Worm (Caenorhabditis elegans): Measurements from ENCODE around the gene F59B10.6.

Gene F59B10.6

ce11 chrII:10502491-10503063 is 21.7 kb downstream of the F59B10.6 start, which contains the start of gene myrf-1 (continued):
- TF ChIP-seq hlh-11 (tag; optimal IDR thresholded peaks at IDR 0.05) (peak; percentile 98), skn-1 (tag; optimal IDR thresholded peaks at IDR 0.05) (no peak), lin-38 (GFP tag; IDR thresholded peaks at IDR 0.05) (peak; percentile 63), egl-43 (GFP tag; IDR thresholded peaks at IDR 0.05) (peak; percentile 91), ceh-28 (tag; optimal IDR thresholded peaks at IDR 0.05) (no peak), ceh-82 (tag; optimal IDR thresholded peaks at IDR 0.05) (no peak), zfp-2 (tag; optimal IDR thresholded peaks at IDR 0.05) (peak; percentile 10), ztf-7 (tag; optimal IDR thresholded peaks at IDR 0.05) (peak; percentile 36), ces-1 (GFP tag; optimal IDR thresholded peaks at IDR 0.05) (no peak), F44E2.7 (GFP tag; IDR thresholded peaks at IDR 0.05) (no peak), mep-1 (tag; optimal IDR thresholded peaks at IDR 0.05) (peak; percentile 91), cey-2 (tag; optimal IDR thresholded peaks at IDR 0.05; ENCODE audit: borderline replicate concordance, insufficient read depth) (no peak), nhr-25 (tag; optimal IDR thresholded peaks at IDR 0.05; ENCODE audit: borderline replicate concordance, insufficient read depth) (peak; percentile 89), snpc-1.2 (GFP tag; IDR thresholded peaks at IDR 0.05) (no peak), duxl-1 (tag; optimal IDR thresholded peaks at IDR 0.05; ENCODE audit: poor library complexity) (no peak), lir-3 (tag; optimal IDR thresholded peaks at IDR 0.05) (peak; percentile 16), fos-1 (tag; optimal IDR thresholded peaks at IDR 0.05) (no peak), nhr-11 (tag; optimal IDR thresholded peaks at IDR 0.05) (peak; percentile 95), mdl-1 (tag; optimal IDR thresholded peaks at IDR 0.05) (peak; percentile 59 to 92), lin-39 (tag; optimal IDR thresholded peaks at IDR 0.05) (no peak), vab-7 (GFP tag; IDR thresholded peaks at IDR 0.05) (peak; percentile 64; the same call in 1 of the 2 replicates), daf-19 (GFP tag; conservative IDR thresholded peaks at IDR 0.05) (no peak), Y5F2A.4 (GFP tag; optimal IDR thresholded peaks at IDR 0.05) (no peak), tag-97 (GFP tag; IDR thresholded peaks at IDR 0.05) (no peak), nhr-111 (GFP tag; optimal IDR thresholded peaks at IDR 0.05) (no peak), zfp-3 (GFP tag; conservative IDR thresholded peaks at IDR 0.05) (no peak), zag-1 (tag; optimal IDR thresholded peaks at IDR 0.05) (no peak), php-3 (GFP tag; IDR thresholded peaks at IDR 0.05) (peak; percentile 60; the same call in 1 of the 2 replicates), F10B5.3 (tag; optimal IDR thresholded peaks at IDR 0.05) (peak; percentile 55), nhr-102 (tag; optimal IDR thresholded peaks at IDR 0.05) (peak; percentile 63), mes-2 (tag; optimal IDR thresholded peaks at IDR 0.05; ENCODE audit: poor library complexity, severe bottlenecking) (peak; percentile 81), unc-130 (GFP tag; optimal IDR thresholded peaks at IDR 0.05) (no peak), daf-12 (tag; optimal IDR thresholded peaks at IDR 0.05) (no peak), ceh-44 (GFP tag; IDR thresholded peaks at IDR 0.05) (0 out of 2 replicates have a peak, but pooled peaks have one; percentile 42), nhr-237 (tag; optimal IDR thresholded peaks at IDR 0.05) (no peak), hmg-1.1 (GFP tag; IDR thresholded peaks at IDR 0.05) (peak; percentile 94), gei-8 (GFP tag; optimal IDR thresholded peaks at IDR 0.05) (peak; percentile 48), lin-29 (GFP tag; IDR thresholded peaks at IDR 0.05) (peak; percentile 76; the same call in 1 of the 2 replicates), T20F7.1 (GFP tag; optimal IDR thresholded peaks at IDR 0.05) (peak; percentile 44)

ce11 chrII:10501578-10501977 is 22.7 kb downstream of the F59B10.6 start:
- TF ChIP-seq ztf-7 (tag; optimal IDR thresholded peaks at IDR 0.05) (no peak), ceh-82 (tag; optimal IDR thresholded peaks at IDR 0.05) (no peak), nhr-28 (tag; optimal IDR thresholded peaks at IDR 0.05) (peak; percentile 64), madf-5 (GFP tag; IDR thresholded peaks at IDR 0.05) (no peak), sdz-12 (GFP tag; optimal IDR thresholded peaks at IDR 0.05) (no peak), unc-39 (tag; optimal IDR thresholded peaks at IDR 0.05) (no peak), nhr-48 (tag; optimal IDR thresholded peaks at IDR 0.05) (peak; percentile 29), jun-1 (tag; optimal IDR thresholded peaks at IDR 0.05) (no peak), Y5F2A.4 (GFP tag; optimal IDR thresholded peaks at IDR 0.05) (no peak), Y105C5A.15 (GFP tag; IDR thresholded peaks at IDR 0.05) (no peak), rbr-2 (tag; optimal IDR thresholded peaks at IDR 0.05) (peak; percentile 33), F49E8.2 (tag; optimal IDR thresholded peaks at IDR 0.05; ENCODE audit: borderline replicate concordance) (no peak), T20F7.1 (GFP tag; optimal IDR thresholded peaks at IDR 0.05) (no peak), saeg-2 (GFP tag; IDR thresholded peaks at IDR 0.05) (no peak), spr-3 (GFP tag; optimal IDR thresholded peaks at IDR 0.05) (no peak), nhr-10 (tag; optimal IDR thresholded peaks at IDR 0.05) (no peak), lin-39 (tag; optimal IDR thresholded peaks at IDR 0.05) (no peak), snpc-4 (tag; optimal IDR thresholded peaks at IDR 0.05) (no peak)

Data from whole organism, L4 larva.